Worm (Caenorhabditis elegans) whole organism, L4 larva: ENCODE measurements around the gene spcs-2.
A peak's percentile ranks its signal among the peaks of the same experiment; 100 is the strongest.

ENCODE experiments used
- T20F7.1 ChIP-seq: fragments of 200-800 bp; sonication (Bioruptor generic); optimal IDR thresholded peaks from 2 replicates; lab custom pipeline; 2018; ENCODE audit warnings: mild to moderate bottlenecking, missing genetic modification characterization, missing compliant biosample characterization
- T26A8.4 ChIP-seq: fragments of 200-800 bp; sonication (Bioruptor generic); IDR thresholded peaks from 2 replicates; pipeline ENCODE4 v1.3.6; 2022; ENCODE audit warnings: missing genetic modification characterization, missing compliant biosample characterization
- arid-1 ChIP-seq: fragments of 200-800 bp; sonication (Bioruptor generic); conservative IDR thresholded peaks from 2 replicates; pipeline ENCODE4 v1.3.6; 2022; ENCODE audit warnings: missing genetic modification reagents, missing genetic modification characterization, missing compliant biosample characterization
- attf-4 ChIP-seq: sonication (generic microtip); optimal IDR thresholded peaks from 3 replicates; lab custom pipeline; 2017; ENCODE audit warnings: missing biosample characterization, missing genetic modification characterization
- ces-1 ChIP-seq: fragments of 150-350 bp; sonication (generic microtip); optimal IDR thresholded peaks from 4 replicates; lab custom pipeline; 2014; ENCODE audit warnings: missing biosample characterization, missing genetic modification reagents, missing genetic modification characterization
- ctbp-1 ChIP-seq: fragments of 200-800 bp; sonication (Bioruptor generic); IDR thresholded peaks from 2 replicates; pipeline ENCODE4 v1.3.6; 2022; ENCODE audit warnings: missing genetic modification reagents, missing genetic modification characterization, missing compliant biosample characterization
- daf-12 ChIP-seq: fragments of 150-350 bp; optimal IDR thresholded peaks from 2 replicates; lab custom pipeline; 2014; ENCODE audit warnings: missing biosample characterization, missing genetic modification reagents, missing genetic modification characterization
- daf-16 ChIP-seq, 3 experiments: sonication (generic microtip); optimal IDR thresholded peaks; 2 replicates each; lab custom pipeline; 2016 to 2017; ENCODE audit warnings: missing genetic modification characterization in 3 of 3, missing genetic modification reagents in 3 of 3, mild to moderate bottlenecking in 2 of 3, missing compliant biosample characterization in 2 of 3, missing biosample characterization in 1 of 3, moderate library complexity in 1 of 3
- daf-19 ChIP-seq: fragments of 200-800 bp; sonication (Bioruptor generic); conservative IDR thresholded peaks from 2 replicates; pipeline ENCODE4 v1.3.6; 2022; ENCODE audit warnings: missing genetic modification characterization, missing compliant biosample characterization
- dmd-6 ChIP-seq: fragments of 200-800 bp; sonication (Bioruptor generic); IDR thresholded peaks from 2 replicates; pipeline ENCODE4 v1.3.6; 2022; ENCODE audit warnings: missing genetic modification reagents, missing genetic modification characterization, missing compliant biosample characterization
- dpl-1 ChIP-seq: fragments of 150-350 bp; optimal IDR thresholded peaks from 2 replicates; lab custom pipeline; 2014; ENCODE audit warnings: missing biosample characterization, missing genetic modification reagents, missing genetic modification characterization
- dve-1 ChIP-seq: sonication (generic microtip); optimal IDR thresholded peaks from 2 replicates; lab custom pipeline; 2017; ENCODE audit warnings: antibody characterized with exemption, mild to moderate bottlenecking, missing genetic modification characterization, missing compliant biosample characterization; ENCODE audit not compliant: insufficient read depth
- fkh-10 ChIP-seq: fragments of 150-350 bp; optimal IDR thresholded peaks from 2 replicates; lab custom pipeline; 2014; ENCODE audit warnings: missing biosample characterization, missing genetic modification reagents, missing genetic modification characterization
- gei-8 ChIP-seq: fragments of 200-800 bp; sonication (Bioruptor generic); optimal IDR thresholded peaks from 2 replicates; lab custom pipeline; 2018; ENCODE audit warnings: mild to moderate bottlenecking, missing genetic modification characterization, missing compliant biosample characterization
- hif-1 ChIP-seq, 2 experiments: sonication (generic microtip); optimal IDR thresholded peaks; 2 replicates each; lab custom pipeline; 2016 to 2017; ENCODE audit warnings: missing compliant biosample characterization in 2 of 2, missing genetic modification characterization in 2 of 2, missing genetic modification reagents in 2 of 2, missing genotype in 2 of 2, mild to moderate bottlenecking in 1 of 2
- hlh-11 ChIP-seq: fragments of 200-800 bp; sonication (Bioruptor generic); optimal IDR thresholded peaks from 2 replicates; lab custom pipeline; 2018; ENCODE audit warnings: mild to moderate bottlenecking, missing genetic modification characterization, missing compliant biosample characterization
- hlh-30 ChIP-seq: sonication (generic microtip); optimal IDR thresholded peaks from 2 replicates; lab custom pipeline; 2017; ENCODE audit warnings: antibody characterized with exemption, mild to moderate bottlenecking, missing genetic modification characterization, missing compliant biosample characterization; ENCODE audit not compliant: insufficient read depth
- lin-1 ChIP-seq: fragments of 200-800 bp; sonication (Bioruptor generic); IDR thresholded peaks from 2 replicates; pipeline ENCODE4 v1.3.6; 2022; ENCODE audit warnings: missing genetic modification reagents, missing genetic modification characterization, missing compliant biosample characterization
- lin-15B ChIP-seq: fragments of 150-350 bp; sonication (generic microtip); optimal IDR thresholded peaks from 3 replicates; lab custom pipeline; 2014; ENCODE audit warnings: missing biosample characterization, missing genetic modification characterization
- lsy-2 ChIP-seq, 2 experiments: fragments of 150-350 bp in 1 of 2; sonication (generic microtip) in 1 of 2; optimal IDR thresholded peaks; 2 replicates each; lab custom pipeline; 2014 to 2017; ENCODE audit warnings: missing biosample characterization in 2 of 2, missing genetic modification characterization in 2 of 2
- madf-9 ChIP-seq: fragments of 200-800 bp; sonication (Bioruptor generic); conservative IDR thresholded peaks from 2 replicates; pipeline ENCODE4 v1.3.6; 2022; ENCODE audit warnings: missing genetic modification reagents, missing genetic modification characterization, missing compliant biosample characterization
- mdl-1 ChIP-seq, 2 experiments: fragments of 150-350 bp in 1 of 2; sonication (generic microtip) in 1 of 2; optimal IDR thresholded peaks; 2 replicates each; lab custom pipeline; 2014 to 2017; ENCODE audit warnings: missing biosample characterization in 2 of 2, missing genetic modification characterization in 2 of 2
- mep-1 ChIP-seq: fragments of 150-350 bp; sonication (generic microtip); optimal IDR thresholded peaks from 3 replicates; lab custom pipeline; 2014; ENCODE audit warnings: missing biosample characterization, missing genetic modification characterization
- mes-2 ChIP-seq: sonication (generic microtip); optimal IDR thresholded peaks from 2 replicates; lab custom pipeline; 2016; ENCODE audit warnings: missing genotype, mild to moderate bottlenecking, missing genetic modification characterization, missing compliant biosample characterization; ENCODE audit not compliant: poor library complexity, severe bottlenecking
- mxl-3 ChIP-seq: fragments of 200-800 bp; sonication (Bioruptor generic); optimal IDR thresholded peaks from 2 replicates; lab custom pipeline; 2018; ENCODE audit warnings: mild to moderate bottlenecking, missing genetic modification characterization, missing compliant biosample characterization
- nhr-102 ChIP-seq: sonication (generic microtip); optimal IDR thresholded peaks from 2 replicates; lab custom pipeline; 2016; ENCODE audit warnings: mild to moderate bottlenecking, missing genetic modification characterization, moderate library complexity, missing compliant biosample characterization
- nhr-11 ChIP-seq: fragments of 150-350 bp; optimal IDR thresholded peaks from 2 replicates; lab custom pipeline; 2014; ENCODE audit warnings: missing biosample characterization, missing genetic modification characterization
- nhr-237 ChIP-seq: sonication (generic microtip); optimal IDR thresholded peaks from 2 replicates; lab custom pipeline; 2017; ENCODE audit warnings: missing biosample characterization, missing genetic modification characterization
- nhr-25 ChIP-seq: sonication (generic microtip); optimal IDR thresholded peaks from 2 replicates; lab custom pipeline; 2017; ENCODE audit warnings: missing genetic modification characterization, mild to moderate bottlenecking, missing compliant biosample characterization, antibody characterized with exemption, moderate library complexity, borderline replicate concordance; ENCODE audit not compliant: insufficient read depth
- nhr-28 ChIP-seq: fragments of 150-350 bp; optimal IDR thresholded peaks from 2 replicates; lab custom pipeline; 2014; ENCODE audit warnings: missing biosample characterization, missing genetic modification characterization
- nhr-48 ChIP-seq: sonication (generic microtip); optimal IDR thresholded peaks from 2 replicates; lab custom pipeline; 2016; ENCODE audit warnings: mild to moderate bottlenecking, missing genetic modification characterization, missing compliant biosample characterization
- nhr-77 ChIP-seq: fragments of 150-350 bp; optimal IDR thresholded peaks from 2 replicates; lab custom pipeline; 2014; ENCODE audit warnings: missing biosample characterization, missing genetic modification characterization
- pha-4 ChIP-seq, 2 experiments: fragments of 150-350 bp in 1 of 2; fragments of 200-800 bp in 1 of 2; sonication (Bioruptor generic) in 1 of 2; IDR thresholded peaks in 1 of 2; optimal IDR thresholded peaks in 1 of 2; 2 replicates each; pipeline versions ENCODE4 v1.3.6 to Lab custom; 2014 to 2022; ENCODE audit warnings: missing genetic modification characterization in 2 of 2, missing genetic modification reagents in 2 of 2, missing biosample characterization in 1 of 2, missing compliant biosample characterization in 1 of 2
- pqm-1 ChIP-seq: sonication (generic microtip); optimal IDR thresholded peaks from 2 replicates; lab custom pipeline; 2017; ENCODE audit warnings: missing biosample characterization, missing genetic modification characterization
- rbr-2 ChIP-seq: sonication (generic microtip); optimal IDR thresholded peaks from 2 replicates; lab custom pipeline; 2016; ENCODE audit warnings: missing genotype, missing genetic modification characterization, missing compliant biosample characterization
- snpc-1.2 ChIP-seq: fragments of 200-800 bp; sonication (Bioruptor generic); IDR thresholded peaks from 2 replicates; pipeline ENCODE4 v1.3.6; 2022; ENCODE audit warnings: missing genetic modification reagents, missing genetic modification characterization, missing compliant biosample characterization
- spr-1 ChIP-seq: sonication (generic microtip); optimal IDR thresholded peaks from 2 replicates; lab custom pipeline; 2016; ENCODE audit warnings: mild to moderate bottlenecking, missing genetic modification characterization, missing compliant biosample characterization
- tag-97 ChIP-seq: fragments of 200-800 bp; sonication (Bioruptor generic); IDR thresholded peaks from 2 replicates; pipeline ENCODE4 v1.3.6; 2022; ENCODE audit warnings: missing genetic modification characterization, missing compliant biosample characterization
- tra-1 ChIP-seq: fragments of 200-800 bp; sonication (Bioruptor generic); IDR thresholded peaks from 2 replicates; pipeline ENCODE4 v1.3.6; 2022; ENCODE audit warnings: missing genetic modification reagents, missing genetic modification characterization, missing compliant biosample characterization
- unc-62 ChIP-seq, 3 experiments: fragments of 150-350 bp in 1 of 3; sonication (generic microtip); optimal IDR thresholded peaks in 2 of 3; peaks in 1 of 3; 1 replicate in 1 of 3; 2 replicates in 2 of 3; lab custom pipeline; 2014 to 2017; ENCODE audit warnings: missing biosample characterization in 3 of 3, missing genetic modification characterization in 3 of 3, missing genetic modification reagents in 3 of 3, missing genotype in 1 of 3
- zag-1 ChIP-seq: fragments of 150-350 bp; optimal IDR thresholded peaks from 2 replicates; lab custom pipeline; 2014; ENCODE audit warnings: missing biosample characterization, missing genetic modification characterization
- zfp-2 ChIP-seq: sonication (generic microtip); optimal IDR thresholded peaks from 2 replicates; lab custom pipeline; 2016; ENCODE audit warnings: mild to moderate bottlenecking, missing genetic modification characterization, missing compliant biosample characterization

The spcs-2 gene

ce11 chrIII:12838913-12839366 lies 35.9 kb upstream of the spcs-2 start, which contains the start of gene Y37D8A.4 (continued):
- TF ChIP-seq hlh-30 (tag; lab: Kevin White, UChicago) (peak; percentile 86), hif-1 (tag; optimal IDR thresholded peaks at IDR 0.05; lab: Kevin White, UChicago) (peak in 1 of 2 experiments; percentile 42), dmd-6 (GFP tag; lab: Robert Waterston, UW) (peak; percentile 87), zag-1 (tag; lab: Kevin White, UChicago) (no peak), spr-1 (tag; lab: Kevin White, UChicago) (no peak), nhr-77 (tag; lab: Kevin White, UChicago) (peak; percentile 68), lin-1 (GFP tag; lab: Robert Waterston, UW) (no peak), nhr-237 (tag; lab: Kevin White, UChicago) (no peak), pqm-1 (tag; lab: Kevin White, UChicago) (no peak), gei-8 (GFP tag; lab: Kevin White, UChicago) (no peak), zfp-2 (tag; lab: Kevin White, UChicago) (no peak), mes-2 (tag; lab: Kevin White, UChicago) (peak; percentile 29), mep-1 (tag; lab: Kevin White, UChicago) (peak; percentile 47), daf-19 (GFP tag; lab: Robert Waterston, UW) (no peak), nhr-25 (no peak)

- no peak for TF ChIP-seq lin-15B
Measured at ce11 chrIII:12840204-12840603, 34.6 kb upstream of the spcs-2 start.

DNA sequence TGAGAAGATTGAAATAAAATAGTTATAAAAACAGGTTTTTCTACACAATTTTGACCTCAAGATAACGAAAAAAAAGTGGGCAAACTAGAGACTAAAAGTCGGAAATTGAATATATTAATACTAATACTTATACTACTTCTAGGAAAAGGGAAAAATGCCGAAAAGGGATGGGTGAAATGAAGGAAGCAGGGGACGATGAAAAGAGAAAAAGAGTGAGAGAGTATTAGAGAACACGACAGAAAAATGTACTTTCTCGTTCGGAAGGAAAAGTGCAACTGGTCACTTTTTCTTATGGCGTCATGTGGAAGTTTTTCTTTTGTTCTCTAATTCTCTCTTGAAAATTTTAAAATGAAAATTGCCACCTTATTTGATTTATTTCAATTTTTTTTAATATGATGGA lies 33.5 kb upstream of the spcs-2 start:
- TF ChIP-seq snpc-1.2 (GFP tag; lab: Robert Waterston, UW) (no peak), nhr-48 (peak; percentile 83), madf-9 (GFP tag; lab: Robert Waterston, UW) (no peak), fkh-10 (GFP tag; lab: Kevin White, UChicago) (peak; percentile 60), mes-2 (tag; lab: Kevin White, UChicago) (peak; percentile 59), tag-97 (GFP tag; lab: Robert Waterston, UW) (no peak), hif-1 (tag; optimal IDR thresholded peaks at IDR 0.05; lab: Kevin White, UChicago) (peak in 1 of 2 experiments; percentile 42), daf-16 (GFP tag; optimal IDR thresholded peaks at IDR 0.05; lab: Kevin White, UChicago) (no peak), daf-16 (tag; optimal IDR thresholded peaks at IDR 0.05; lab: Kevin White, UChicago) (peak; percentile 48), rbr-2 (tag; lab: Kevin White, UChicago) (peak; percentile 49), nhr-77 (tag; lab: Kevin White, UChicago) (peak; percentile 63), dpl-1 (GFP tag; lab: Kevin White, UChicago) (peak; percentile 24), dmd-6 (GFP tag; lab: Robert Waterston, UW) (peak; percentile 83), lsy-2 (tag; optimal IDR thresholded peaks at IDR 0.05; lab: Kevin White, UChicago) (peak; percentile 40 to 82), arid-1 (GFP tag; lab: Robert Waterston, UW) (no peak), attf-4 (tag; lab: Kevin White, UChicago) (no peak), nhr-25 (peak; percentile 78), nhr-102 (tag; lab: Kevin White, UChicago) (peak; percentile 30), daf-12 (tag; lab: Kevin White, UChicago) (peak; percentile 48), pha-4 (GFP tag; IDR thresholded peaks at IDR 0.05; lab: Robert Waterston, UW) (peak; percentile 30; the same call in 1 of the 2 replicates), pha-4 (tag; optimal IDR thresholded peaks at IDR 0.05; lab: Kevin White, UChicago) (no peak), hlh-11 (tag; lab: Kevin White, UChicago) (peak; percentile 87), mdl-1 (tag; optimal IDR thresholded peaks at IDR 0.05; lab: Kevin White, UChicago) (peak; percentile 11 to 94), dve-1 (peak; percentile 71), ctbp-1 (GFP tag; lab: Robert Waterston, UW) (peak; percentile 67; the same call in 1 of the 2 replicates), nhr-11 (tag; lab: Kevin White, UChicago) (peak; percentile 54), T20F7.1 (peak; percentile 27), zag-1 (tag; lab: Kevin White, UChicago) (no peak), nhr-28 (tag; lab: Kevin White, UChicago) (peak; percentile 80), hlh-30 (tag; lab: Kevin White, UChicago) (peak; percentile 90), tra-1 (GFP tag; lab: Robert Waterston, UW) (0 out of 2 replicates have a peak, but pooled peaks have one; percentile 9), T26A8.4 (GFP tag; lab: Robert Waterston, UW) (no peak), mxl-3 (GFP tag; lab: Kevin White, UChicago) (peak; percentile 36), unc-62 (GFP tag; optimal IDR thresholded peaks at IDR 0.05 in 1 of 2; lab: Kevin White, UChicago) (peak in 1 of 2 experiments; percentile 58), unc-62 (tag; optimal IDR thresholded peaks at IDR 0.05; lab: Kevin White, UChicago) (no peak), mep-1 (tag; lab: Kevin White, UChicago) (peak; percentile 72), ces-1 (GFP tag; lab: Kevin White, UChicago) (peak; percentile 72)
